Worm (Caenorhabditis elegans) whole organism, L4 larva: Measurements from ENCODE around the gene lec-1.

Source experiments
- F44E2.7 ChIP-seq: fragments of 200-800 bp; sonication (Bioruptor generic); IDR thresholded peaks from 2 replicates; pipeline ENCODE4 v2.1.2; 2022; ENCODE audit warnings: missing genetic modification characterization, missing compliant biosample characterization
- Y5F2A.4 ChIP-seq: fragments of 200-800 bp; sonication (Bioruptor generic); optimal IDR thresholded peaks from 2 replicates; lab custom pipeline; 2018; ENCODE audit warnings: mild to moderate bottlenecking, missing genetic modification characterization, missing compliant biosample characterization
- Y75B8A.6 ChIP-seq: fragments of 200-800 bp; sonication (Bioruptor generic); IDR thresholded peaks from 2 replicates; pipeline ENCODE4 v1.3.6; 2022; ENCODE audit warnings: missing genetic modification reagents, missing genetic modification characterization, missing compliant biosample characterization
- ZK337.2 ChIP-seq: fragments of 200-800 bp; sonication (Bioruptor generic); IDR thresholded peaks from 2 replicates; pipeline ENCODE4 v1.3.6; 2022; ENCODE audit warnings: missing genetic modification reagents, missing genetic modification characterization, missing compliant biosample characterization
- arid-1 ChIP-seq: fragments of 200-800 bp; sonication (Bioruptor generic); conservative IDR thresholded peaks from 2 replicates; pipeline ENCODE4 v1.3.6; 2022; ENCODE audit warnings: missing genetic modification reagents, missing genetic modification characterization, missing compliant biosample characterization
- ceh-32 ChIP-seq: sonication (generic microtip); optimal IDR thresholded peaks from 2 replicates; lab custom pipeline; 2016; ENCODE audit warnings: mild to moderate bottlenecking, missing genetic modification characterization, missing compliant biosample characterization; ENCODE audit not compliant: poor library complexity
- ceh-44 ChIP-seq: fragments of 200-800 bp; sonication (Bioruptor generic); IDR thresholded peaks from 2 replicates; pipeline ENCODE4 v1.3.6; 2022; ENCODE audit warnings: missing genetic modification reagents, missing genetic modification characterization, missing compliant biosample characterization
- ceh-62 ChIP-seq: sonication (generic microtip); optimal IDR thresholded peaks from 2 replicates; lab custom pipeline; 2017; ENCODE audit warnings: missing biosample characterization, missing genetic modification characterization
- ces-1 ChIP-seq: fragments of 150-350 bp; sonication (generic microtip); optimal IDR thresholded peaks from 4 replicates; lab custom pipeline; 2014; ENCODE audit warnings: missing biosample characterization, missing genetic modification reagents, missing genetic modification characterization
- daf-19 ChIP-seq: fragments of 200-800 bp; sonication (Bioruptor generic); conservative IDR thresholded peaks from 2 replicates; pipeline ENCODE4 v1.3.6; 2022; ENCODE audit warnings: missing genetic modification characterization, missing compliant biosample characterization
- daf-8 ChIP-seq: fragments of 200-800 bp; sonication (Bioruptor generic); IDR thresholded peaks from 2 replicates; pipeline ENCODE4 v1.3.6; 2022; ENCODE audit warnings: missing genetic modification characterization, missing compliant biosample characterization
- dmd-6 ChIP-seq: fragments of 200-800 bp; sonication (Bioruptor generic); IDR thresholded peaks from 2 replicates; pipeline ENCODE4 v1.3.6; 2022; ENCODE audit warnings: missing genetic modification reagents, missing genetic modification characterization, missing compliant biosample characterization
- dve-1 ChIP-seq: sonication (generic microtip); optimal IDR thresholded peaks from 2 replicates; lab custom pipeline; 2017; ENCODE audit warnings: antibody characterized with exemption, mild to moderate bottlenecking, missing genetic modification characterization, missing compliant biosample characterization; ENCODE audit not compliant: insufficient read depth
- fkh-10 ChIP-seq: fragments of 150-350 bp; optimal IDR thresholded peaks from 2 replicates; lab custom pipeline; 2014; ENCODE audit warnings: missing biosample characterization, missing genetic modification reagents, missing genetic modification characterization
- fos-1 ChIP-seq: fragments of 150-350 bp; optimal IDR thresholded peaks from 2 replicates; lab custom pipeline; 2014; ENCODE audit warnings: missing biosample characterization, missing genetic modification characterization
- hif-1 ChIP-seq, 2 experiments: sonication (generic microtip); optimal IDR thresholded peaks; 2 replicates each; lab custom pipeline; 2016 to 2017; ENCODE audit warnings: missing compliant biosample characterization in 2 of 2, missing genetic modification characterization in 2 of 2, missing genetic modification reagents in 2 of 2, missing genotype in 2 of 2, mild to moderate bottlenecking in 1 of 2
- lim-7 ChIP-seq: fragments of 200-800 bp; sonication (Bioruptor generic); IDR thresholded peaks from 2 replicates; pipeline ENCODE4 v1.3.6; 2022; ENCODE audit warnings: missing genetic modification characterization, missing compliant biosample characterization
- lin-29 ChIP-seq: fragments of 200-800 bp; sonication (Bioruptor generic); IDR thresholded peaks from 2 replicates; pipeline ENCODE4 v1.3.6; 2022; ENCODE audit warnings: missing genetic modification reagents, missing genetic modification characterization, missing compliant biosample characterization
- lin-39 ChIP-seq: fragments of 150-350 bp; optimal IDR thresholded peaks from 2 replicates; lab custom pipeline; 2014; ENCODE audit warnings: missing biosample characterization, missing genetic modification reagents, missing genetic modification characterization
- madf-9 ChIP-seq: fragments of 200-800 bp; sonication (Bioruptor generic); conservative IDR thresholded peaks from 2 replicates; pipeline ENCODE4 v1.3.6; 2022; ENCODE audit warnings: missing genetic modification reagents, missing genetic modification characterization, missing compliant biosample characterization
- mdt-29 ChIP-seq: fragments of 200-800 bp; sonication (Bioruptor generic); IDR thresholded peaks from 2 replicates; pipeline ENCODE4 v1.3.6; 2022; ENCODE audit warnings: missing genetic modification reagents, missing genetic modification characterization, missing compliant biosample characterization
- mep-1 ChIP-seq: fragments of 150-350 bp; sonication (generic microtip); optimal IDR thresholded peaks from 3 replicates; lab custom pipeline; 2014; ENCODE audit warnings: missing biosample characterization, missing genetic modification characterization
- mxl-2 ChIP-seq: fragments of 200-800 bp; sonication (Bioruptor generic); conservative IDR thresholded peaks from 2 replicates; pipeline ENCODE4 v1.3.6; 2022; ENCODE audit warnings: missing genetic modification reagents, missing genetic modification characterization, missing compliant biosample characterization
- mxl-3 ChIP-seq: fragments of 200-800 bp; sonication (Bioruptor generic); optimal IDR thresholded peaks from 2 replicates; lab custom pipeline; 2018; ENCODE audit warnings: mild to moderate bottlenecking, missing genetic modification characterization, missing compliant biosample characterization
- nhr-102 ChIP-seq: sonication (generic microtip); optimal IDR thresholded peaks from 2 replicates; lab custom pipeline; 2016; ENCODE audit warnings: mild to moderate bottlenecking, missing genetic modification characterization, moderate library complexity, missing compliant biosample characterization
- nhr-111 ChIP-seq: fragments of 200-800 bp; sonication (Bioruptor generic); optimal IDR thresholded peaks from 2 replicates; lab custom pipeline; 2018; ENCODE audit warnings: mild to moderate bottlenecking, missing genetic modification characterization, missing compliant biosample characterization
- nhr-237 ChIP-seq: sonication (generic microtip); optimal IDR thresholded peaks from 2 replicates; lab custom pipeline; 2017; ENCODE audit warnings: missing biosample characterization, missing genetic modification characterization
- nhr-41 ChIP-seq: fragments of 200-800 bp; sonication (Bioruptor generic); IDR thresholded peaks from 2 replicates; pipeline ENCODE4 v1.3.6; 2022; ENCODE audit warnings: missing genetic modification reagents, missing genetic modification characterization, missing compliant biosample characterization
- nhr-48 ChIP-seq: sonication (generic microtip); optimal IDR thresholded peaks from 2 replicates; lab custom pipeline; 2016; ENCODE audit warnings: mild to moderate bottlenecking, missing genetic modification characterization, missing compliant biosample characterization
- pha-4 ChIP-seq, 2 experiments: fragments of 150-350 bp in 1 of 2; fragments of 200-800 bp in 1 of 2; sonication (Bioruptor generic) in 1 of 2; IDR thresholded peaks in 1 of 2; optimal IDR thresholded peaks in 1 of 2; 2 replicates each; pipeline versions ENCODE4 v1.3.6 to Lab custom; 2014 to 2022; ENCODE audit warnings: missing genetic modification characterization in 2 of 2, missing genetic modification reagents in 2 of 2, missing biosample characterization in 1 of 2, missing compliant biosample characterization in 1 of 2
- php-3 ChIP-seq: fragments of 200-800 bp; sonication (Bioruptor generic); IDR thresholded peaks from 2 replicates; pipeline ENCODE4 v1.3.6; 2022; ENCODE audit warnings: missing genetic modification reagents, missing genetic modification characterization, missing compliant biosample characterization
- saeg-2 ChIP-seq: fragments of 200-800 bp; sonication (Bioruptor generic); IDR thresholded peaks from 2 replicates; pipeline ENCODE4 v1.3.6; 2022; ENCODE audit warnings: missing genetic modification reagents, missing genetic modification characterization, missing compliant biosample characterization
- sdz-12 ChIP-seq: fragments of 200-800 bp; sonication (Bioruptor generic); optimal IDR thresholded peaks from 2 replicates; lab custom pipeline; 2018; ENCODE audit warnings: mild to moderate bottlenecking, missing genetic modification characterization, missing compliant biosample characterization
- set-16 ChIP-seq: fragments of 200-800 bp; sonication (Bioruptor generic); IDR thresholded peaks from 2 replicates; pipeline ENCODE4 v1.3.6; 2022; ENCODE audit warnings: missing genetic modification reagents, missing genetic modification characterization, missing compliant biosample characterization
- skn-1 ChIP-seq: fragments of 150-350 bp; optimal IDR thresholded peaks from 2 replicates; lab custom pipeline; 2014; ENCODE audit warnings: missing biosample characterization, missing genetic modification characterization
- spr-3 ChIP-seq: fragments of 200-800 bp; sonication (Bioruptor generic); optimal IDR thresholded peaks from 2 replicates; lab custom pipeline; 2018; ENCODE audit warnings: mild to moderate bottlenecking, missing genetic modification characterization, missing compliant biosample characterization
- tag-97 ChIP-seq: fragments of 200-800 bp; sonication (Bioruptor generic); IDR thresholded peaks from 2 replicates; pipeline ENCODE4 v1.3.6; 2022; ENCODE audit warnings: missing genetic modification characterization, missing compliant biosample characterization
- unc-130 ChIP-seq: sonication (generic microtip); optimal IDR thresholded peaks from 2 replicates; lab custom pipeline; 2016; ENCODE audit warnings: missing genetic modification reagents, missing genetic modification characterization, missing compliant biosample characterization
- unc-39 ChIP-seq: sonication (generic microtip); optimal IDR thresholded peaks from 2 replicates; lab custom pipeline; 2017; ENCODE audit warnings: missing biosample characterization, missing genetic modification characterization
- zag-1 ChIP-seq: fragments of 150-350 bp; optimal IDR thresholded peaks from 2 replicates; lab custom pipeline; 2014; ENCODE audit warnings: missing biosample characterization, missing genetic modification characterization
- zfp-3 ChIP-seq: fragments of 200-800 bp; sonication (Bioruptor generic); conservative IDR thresholded peaks from 2 replicates; pipeline ENCODE4 v1.3.6; 2022; ENCODE audit warnings: missing genetic modification reagents, missing genetic modification characterization, missing compliant biosample characterization
- zip-2 ChIP-seq: fragments of 150-350 bp; optimal IDR thresholded peaks from 2 replicates; lab custom pipeline; 2014; ENCODE audit warnings: missing biosample characterization, missing genetic modification characterization
- ztf-7 ChIP-seq: fragments of 150-350 bp; optimal IDR thresholded peaks from 2 replicates; lab custom pipeline; 2014; ENCODE audit warnings: missing biosample characterization, missing genetic modification characterization

Gene lec-1

ce11 chrII:13239593-13239992 is 44.2 kb downstream of the lec-1 start:
- TF ChIP-seq tag-97 (GFP tag; lab: Robert Waterston, UW) = no peak
- TF ChIP-seq set-16 (GFP tag; lab: Robert Waterston, UW) = peak; percentile 74

- no peak for TF ChIP-seq daf-19 (GFP tag; lab: Robert Waterston, UW)
- TF ChIP-seq zip-2 (tag; lab: Kevin White, UChicago) = no peak
- no peak for TF ChIP-seq Y5F2A.4 (GFP tag; lab: Kevin White, UChicago)
- TF ChIP-seq ceh-62 (tag; lab: Kevin White, UChicago) = no peak
- TF ChIP-seq daf-8 (GFP tag; lab: Robert Waterston, UW) = no peak
- no peak for TF ChIP-seq dve-1 (tag; lab: Kevin White, UChicago)
- TF ChIP-seq spr-3 (GFP tag; lab: Kevin White, UChicago) = no peak
- no peak for TF ChIP-seq ztf-7 (tag; lab: Kevin White, UChicago)
- no peak for TF ChIP-seq php-3
- TF ChIP-seq pha-4 (GFP tag; IDR thresholded peaks at IDR 0.05; lab: Robert Waterston, UW) = no peak
- TF ChIP-seq pha-4 (tag; optimal IDR thresholded peaks at IDR 0.05; lab: Kevin White, UChicago) = no peak
- TF ChIP-seq nhr-111 = no peak
- no peak for TF ChIP-seq nhr-48
- TF ChIP-seq ces-1 (GFP tag; lab: Kevin White, UChicago) = no peak
- TF ChIP-seq lin-29 = no peak
- TF ChIP-seq Y75B8A.6 (GFP tag; lab: Robert Waterston, UW) = no peak
- TF ChIP-seq zfp-3 (GFP tag; lab: Robert Waterston, UW) = no peak
- no peak for TF ChIP-seq ZK337.2 (GFP tag; lab: Robert Waterston, UW)
- no peak for TF ChIP-seq skn-1 (tag; lab: Kevin White, UChicago)
- TF ChIP-seq, all 104 proteins: peak for 0
Observed at ce11 chrII:13243021-13243420, 47.7 kb downstream of the lec-1 start, which contains the start of gene F15D4.4. F15D4.4 (minus strand) TSS chrII:13243121.

ce11 chrII:13245076-13245475 is 49.7 kb downstream of the lec-1 start, which contains the start of gene F15D4.5:
F15D4.5 (plus strand) TSS chrII:13245376.
- TF ChIP-seq zag-1 (tag; lab: Kevin White, UChicago) = no peak
- TF ChIP-seq saeg-2 (GFP tag; lab: Robert Waterston, UW) = no peak
- no peak for TF ChIP-seq F44E2.7 (GFP tag; lab: Robert Waterston, UW)
- TF ChIP-seq nhr-102 (tag; lab: Kevin White, UChicago) = no peak
- no peak for TF ChIP-seq ceh-32
- no peak for TF ChIP-seq tag-97 (GFP tag; lab: Robert Waterston, UW)
- TF ChIP-seq fos-1 = no peak
- TF ChIP-seq mep-1 (tag; lab: Kevin White, UChicago) = no peak
- no peak for TF ChIP-seq mxl-2 (GFP tag; lab: Robert Waterston, UW)
- TF ChIP-seq unc-130 (GFP tag; lab: Kevin White, UChicago) = no peak
- no peak for TF ChIP-seq unc-39 (tag; lab: Kevin White, UChicago)
- no peak for TF ChIP-seq hif-1 (tag; optimal IDR thresholded peaks at IDR 0.05; lab: Kevin White, UChicago)
- TF ChIP-seq mdt-29 (GFP tag; lab: Robert Waterston, UW) = no peak
- TF ChIP-seq, all 104 proteins: peak for 0

ce11 chrII:13248886-13249285 is 53.5 kb downstream of the lec-1 start, which contains the start of gene F15D4.6:
F15D4.6 (plus strand) TSS chrII:13249186.
- TF ChIP-seq lim-7 (GFP tag; lab: Robert Waterston, UW) (no peak), madf-9 (GFP tag; lab: Robert Waterston, UW) (no peak), nhr-237 (tag; lab: Kevin White, UChicago) (no peak), mdt-29 (GFP tag; lab: Robert Waterston, UW) (no peak), arid-1 (no peak), nhr-41 (GFP tag; lab: Robert Waterston, UW) (no peak), ceh-44 (no peak), dmd-6 (no peak), fkh-10 (GFP tag; lab: Kevin White, UChicago) (no peak), sdz-12 (GFP tag; lab: Kevin White, UChicago) (no peak), lin-39 (tag; lab: Kevin White, UChicago) (no peak), mxl-3 (GFP tag; lab: Kevin White, UChicago) (no peak), tag-97 (GFP tag; lab: Robert Waterston, UW) (no peak), daf-19 (GFP tag; lab: Robert Waterston, UW) (no peak)
